Worm (Caenorhabditis elegans) whole organism, late embryonic: ENCODE measurements around the gene lin-33.

ENCODE experiments used
- ama-1 ChIP-seq: fragments of 150-350 bp; optimal IDR thresholded peaks from 2 replicates; lab custom pipeline; 2014
- dmd-4 ChIP-seq: sonication (generic microtip); optimal IDR thresholded peaks from 2 replicates; lab custom pipeline; 2016; ENCODE audit warnings: borderline replicate concordance, missing genetic modification characterization, missing compliant biosample characterization
- npax-4 ChIP-seq: sonication (generic microtip); optimal IDR thresholded peaks from 2 replicates; lab custom pipeline; 2016; ENCODE audit warnings: missing genetic modification characterization, missing compliant biosample characterization
- pax-1 ChIP-seq: fragments of 150-350 bp; optimal IDR thresholded peaks from 2 replicates; lab custom pipeline; 2014; ENCODE audit warnings: missing biosample characterization, missing genetic modification characterization
- pha-4 ChIP-seq: fragments of 150-350 bp; optimal IDR thresholded peaks from 2 replicates; lab custom pipeline; 2018; ENCODE audit warnings: missing biosample characterization, missing genetic modification reagents, missing genetic modification characterization

DNA sequence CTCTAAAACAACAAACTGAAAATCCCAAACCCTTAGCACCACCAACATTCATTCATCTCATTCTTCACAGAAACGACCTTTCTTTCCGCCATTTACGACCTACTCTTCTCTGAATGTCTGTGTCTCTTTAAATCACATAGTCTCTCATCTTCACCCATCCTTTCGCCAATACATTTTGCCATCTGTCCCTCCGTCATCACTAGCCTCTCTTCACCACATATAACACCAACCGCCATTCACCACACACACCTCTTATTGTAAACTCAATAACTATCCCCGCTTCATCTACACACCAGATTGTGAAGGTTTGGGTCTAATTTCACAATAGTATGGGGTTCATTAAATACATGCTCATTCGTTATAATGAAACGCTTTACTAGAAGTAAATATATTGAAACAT lies 40.1 kb downstream of the lin-33 start:
- TF ChIP-seq pax-1 (tag; lab: Kevin White, UChicago) (no peak), pha-4 (tag; lab: Kevin White, UChicago) (no peak), npax-4 (no peak), ama-1 (lab: Kevin White, UChicago) (no peak), dmd-4 (tag; lab: Kevin White, UChicago) (no peak)
